Worm (Caenorhabditis elegans) whole organism, L4 larva: Measurements from ENCODE around the gene xpf-1.

Experiments
- F10B5.3 ChIP-seq: sonication (generic microtip); optimal IDR thresholded peaks from 2 replicates; lab custom pipeline; 2016; ENCODE audit warnings: mild to moderate bottlenecking, missing genetic modification characterization, missing compliant biosample characterization
- F44E2.7 ChIP-seq: fragments of 200-800 bp; sonication (Bioruptor generic); IDR thresholded peaks from 2 replicates; pipeline ENCODE4 v2.1.2; 2022; ENCODE audit warnings: missing genetic modification characterization, missing compliant biosample characterization
- R02D3.7 ChIP-seq: fragments of 150-350 bp; sonication (generic microtip); optimal IDR thresholded peaks from 3 replicates; lab custom pipeline; 2014; ENCODE audit warnings: missing biosample characterization, missing genetic modification characterization
- T26A8.4 ChIP-seq: fragments of 200-800 bp; sonication (Bioruptor generic); IDR thresholded peaks from 2 replicates; pipeline ENCODE4 v1.3.6; 2022; ENCODE audit warnings: missing genetic modification characterization, missing compliant biosample characterization
- Y48G9A.11 ChIP-seq: fragments of 200-800 bp; sonication (Bioruptor generic); IDR thresholded peaks from 2 replicates; pipeline ENCODE4 v1.3.6; 2022; ENCODE audit warnings: missing genetic modification reagents, missing genetic modification characterization, missing compliant biosample characterization
- Y5F2A.4 ChIP-seq: fragments of 200-800 bp; sonication (Bioruptor generic); optimal IDR thresholded peaks from 2 replicates; lab custom pipeline; 2018; ENCODE audit warnings: mild to moderate bottlenecking, missing genetic modification characterization, missing compliant biosample characterization
- aha-1 ChIP-seq: fragments of 150-350 bp; peaks from one replicate; lab custom pipeline; 2014; ENCODE audit warnings: missing biosample characterization, missing genetic modification characterization
- arid-1 ChIP-seq: fragments of 200-800 bp; sonication (Bioruptor generic); conservative IDR thresholded peaks from 2 replicates; pipeline ENCODE4 v1.3.6; 2022; ENCODE audit warnings: missing genetic modification reagents, missing genetic modification characterization, missing compliant biosample characterization
- attf-4 ChIP-seq: sonication (generic microtip); optimal IDR thresholded peaks from 3 replicates; lab custom pipeline; 2017; ENCODE audit warnings: missing biosample characterization, missing genetic modification characterization
- ceh-28 ChIP-seq: fragments of 150-350 bp; optimal IDR thresholded peaks from 2 replicates; lab custom pipeline; 2014; ENCODE audit warnings: missing biosample characterization, missing genetic modification reagents, missing genetic modification characterization
- ceh-44 ChIP-seq: fragments of 200-800 bp; sonication (Bioruptor generic); IDR thresholded peaks from 2 replicates; pipeline ENCODE4 v1.3.6; 2022; ENCODE audit warnings: missing genetic modification reagents, missing genetic modification characterization, missing compliant biosample characterization
- ceh-82 ChIP-seq: sonication (generic microtip); optimal IDR thresholded peaks from 2 replicates; lab custom pipeline; 2017; ENCODE audit warnings: missing biosample characterization, missing genetic modification characterization
- dpl-1 ChIP-seq: fragments of 150-350 bp; optimal IDR thresholded peaks from 2 replicates; lab custom pipeline; 2014; ENCODE audit warnings: missing biosample characterization, missing genetic modification reagents, missing genetic modification characterization
- egl-27 ChIP-seq: sonication (generic microtip); optimal IDR thresholded peaks from 3 replicates; lab custom pipeline; 2017; ENCODE audit warnings: missing biosample characterization, missing genetic modification reagents, missing genetic modification characterization
- egl-43 ChIP-seq: fragments of 200-800 bp; sonication (Bioruptor generic); IDR thresholded peaks from 2 replicates; pipeline ENCODE4 v1.3.6; 2022; ENCODE audit warnings: missing genetic modification reagents, missing genetic modification characterization, missing compliant biosample characterization
- hif-1 ChIP-seq, 2 experiments: sonication (generic microtip); optimal IDR thresholded peaks; 2 replicates each; lab custom pipeline; 2016 to 2017; ENCODE audit warnings: missing compliant biosample characterization in 2 of 2, missing genetic modification characterization in 2 of 2, missing genetic modification reagents in 2 of 2, missing genotype in 2 of 2, mild to moderate bottlenecking in 1 of 2
- hlh-11 ChIP-seq: fragments of 200-800 bp; sonication (Bioruptor generic); optimal IDR thresholded peaks from 2 replicates; lab custom pipeline; 2018; ENCODE audit warnings: mild to moderate bottlenecking, missing genetic modification characterization, missing compliant biosample characterization
- hlh-30 ChIP-seq: sonication (generic microtip); optimal IDR thresholded peaks from 2 replicates; lab custom pipeline; 2017; ENCODE audit warnings: antibody characterized with exemption, mild to moderate bottlenecking, missing genetic modification characterization, missing compliant biosample characterization; ENCODE audit not compliant: insufficient read depth
- jun-1 ChIP-seq: fragments of 150-350 bp; optimal IDR thresholded peaks from 2 replicates; lab custom pipeline; 2014; ENCODE audit warnings: missing biosample characterization, missing genetic modification reagents, missing genetic modification characterization
- lin-13 ChIP-seq: fragments of 150-350 bp; optimal IDR thresholded peaks from 2 replicates; lab custom pipeline; 2014; ENCODE audit warnings: missing biosample characterization, missing genetic modification reagents, missing genetic modification characterization
- lin-29 ChIP-seq: fragments of 200-800 bp; sonication (Bioruptor generic); IDR thresholded peaks from 2 replicates; pipeline ENCODE4 v1.3.6; 2022; ENCODE audit warnings: missing genetic modification reagents, missing genetic modification characterization, missing compliant biosample characterization
- lsy-2 ChIP-seq, 2 experiments: fragments of 150-350 bp in 1 of 2; sonication (generic microtip) in 1 of 2; optimal IDR thresholded peaks; 2 replicates each; lab custom pipeline; 2014 to 2017; ENCODE audit warnings: missing biosample characterization in 2 of 2, missing genetic modification characterization in 2 of 2
- mdl-1 ChIP-seq, 2 experiments: fragments of 150-350 bp in 1 of 2; sonication (generic microtip) in 1 of 2; optimal IDR thresholded peaks; 2 replicates each; lab custom pipeline; 2014 to 2017; ENCODE audit warnings: missing biosample characterization in 2 of 2, missing genetic modification characterization in 2 of 2
- mdt-29 ChIP-seq: fragments of 200-800 bp; sonication (Bioruptor generic); IDR thresholded peaks from 2 replicates; pipeline ENCODE4 v1.3.6; 2022; ENCODE audit warnings: missing genetic modification reagents, missing genetic modification characterization, missing compliant biosample characterization
- mxl-2 ChIP-seq: fragments of 200-800 bp; sonication (Bioruptor generic); conservative IDR thresholded peaks from 2 replicates; pipeline ENCODE4 v1.3.6; 2022; ENCODE audit warnings: missing genetic modification reagents, missing genetic modification characterization, missing compliant biosample characterization
- mxl-3 ChIP-seq: fragments of 200-800 bp; sonication (Bioruptor generic); optimal IDR thresholded peaks from 2 replicates; lab custom pipeline; 2018; ENCODE audit warnings: mild to moderate bottlenecking, missing genetic modification characterization, missing compliant biosample characterization
- nhr-11 ChIP-seq: fragments of 150-350 bp; optimal IDR thresholded peaks from 2 replicates; lab custom pipeline; 2014; ENCODE audit warnings: missing biosample characterization, missing genetic modification characterization
- nhr-111 ChIP-seq: fragments of 200-800 bp; sonication (Bioruptor generic); optimal IDR thresholded peaks from 2 replicates; lab custom pipeline; 2018; ENCODE audit warnings: mild to moderate bottlenecking, missing genetic modification characterization, missing compliant biosample characterization
- nhr-237 ChIP-seq: sonication (generic microtip); optimal IDR thresholded peaks from 2 replicates; lab custom pipeline; 2017; ENCODE audit warnings: missing biosample characterization, missing genetic modification characterization
- nhr-25 ChIP-seq: sonication (generic microtip); optimal IDR thresholded peaks from 2 replicates; lab custom pipeline; 2017; ENCODE audit warnings: missing genetic modification characterization, mild to moderate bottlenecking, missing compliant biosample characterization, antibody characterized with exemption, moderate library complexity, borderline replicate concordance; ENCODE audit not compliant: insufficient read depth
- nhr-28 ChIP-seq: fragments of 150-350 bp; optimal IDR thresholded peaks from 2 replicates; lab custom pipeline; 2014; ENCODE audit warnings: missing biosample characterization, missing genetic modification characterization
- nhr-42 ChIP-seq: fragments of 200-800 bp; sonication (Bioruptor generic); IDR thresholded peaks from 2 replicates; pipeline ENCODE4 v1.3.6; 2022; ENCODE audit warnings: missing genetic modification characterization, missing compliant biosample characterization
- nhr-48 ChIP-seq: sonication (generic microtip); optimal IDR thresholded peaks from 2 replicates; lab custom pipeline; 2016; ENCODE audit warnings: mild to moderate bottlenecking, missing genetic modification characterization, missing compliant biosample characterization
- nhr-6 ChIP-seq: fragments of 150-350 bp; optimal IDR thresholded peaks from 2 replicates; lab custom pipeline; 2014; ENCODE audit warnings: missing biosample characterization, missing genetic modification characterization
- nhr-76 ChIP-seq: fragments of 150-350 bp; optimal IDR thresholded peaks from 2 replicates; lab custom pipeline; 2014; ENCODE audit warnings: missing biosample characterization, missing genetic modification characterization
- nhr-77 ChIP-seq: fragments of 150-350 bp; optimal IDR thresholded peaks from 2 replicates; lab custom pipeline; 2014; ENCODE audit warnings: missing biosample characterization, missing genetic modification characterization
- pqm-1 ChIP-seq: sonication (generic microtip); optimal IDR thresholded peaks from 2 replicates; lab custom pipeline; 2017; ENCODE audit warnings: missing biosample characterization, missing genetic modification characterization
- rbr-2 ChIP-seq: sonication (generic microtip); optimal IDR thresholded peaks from 2 replicates; lab custom pipeline; 2016; ENCODE audit warnings: missing genotype, missing genetic modification characterization, missing compliant biosample characterization
- saeg-2 ChIP-seq: fragments of 200-800 bp; sonication (Bioruptor generic); IDR thresholded peaks from 2 replicates; pipeline ENCODE4 v1.3.6; 2022; ENCODE audit warnings: missing genetic modification reagents, missing genetic modification characterization, missing compliant biosample characterization
- set-16 ChIP-seq: fragments of 200-800 bp; sonication (Bioruptor generic); IDR thresholded peaks from 2 replicates; pipeline ENCODE4 v1.3.6; 2022; ENCODE audit warnings: missing genetic modification reagents, missing genetic modification characterization, missing compliant biosample characterization
- skn-1 ChIP-seq: fragments of 150-350 bp; optimal IDR thresholded peaks from 2 replicates; lab custom pipeline; 2014; ENCODE audit warnings: missing biosample characterization, missing genetic modification characterization
- snpc-1.2 ChIP-seq: fragments of 200-800 bp; sonication (Bioruptor generic); IDR thresholded peaks from 2 replicates; pipeline ENCODE4 v1.3.6; 2022; ENCODE audit warnings: missing genetic modification reagents, missing genetic modification characterization, missing compliant biosample characterization
- snpc-4 ChIP-seq: fragments of 150-350 bp; optimal IDR thresholded peaks from 2 replicates; lab custom pipeline; 2014; ENCODE audit warnings: missing biosample characterization, missing genetic modification characterization
- spr-1 ChIP-seq: sonication (generic microtip); optimal IDR thresholded peaks from 2 replicates; lab custom pipeline; 2016; ENCODE audit warnings: mild to moderate bottlenecking, missing genetic modification characterization, missing compliant biosample characterization
- spr-3 ChIP-seq: fragments of 200-800 bp; sonication (Bioruptor generic); optimal IDR thresholded peaks from 2 replicates; lab custom pipeline; 2018; ENCODE audit warnings: mild to moderate bottlenecking, missing genetic modification characterization, missing compliant biosample characterization
- tag-97 ChIP-seq: fragments of 200-800 bp; sonication (Bioruptor generic); IDR thresholded peaks from 2 replicates; pipeline ENCODE4 v1.3.6; 2022; ENCODE audit warnings: missing genetic modification characterization, missing compliant biosample characterization
- unc-130 ChIP-seq: sonication (generic microtip); optimal IDR thresholded peaks from 2 replicates; lab custom pipeline; 2016; ENCODE audit warnings: missing genetic modification reagents, missing genetic modification characterization, missing compliant biosample characterization
- unc-39 ChIP-seq: sonication (generic microtip); optimal IDR thresholded peaks from 2 replicates; lab custom pipeline; 2017; ENCODE audit warnings: missing biosample characterization, missing genetic modification characterization
- unc-62 ChIP-seq, 3 experiments: fragments of 150-350 bp in 1 of 3; sonication (generic microtip); optimal IDR thresholded peaks in 2 of 3; peaks in 1 of 3; 1 replicate in 1 of 3; 2 replicates in 2 of 3; lab custom pipeline; 2014 to 2017; ENCODE audit warnings: missing biosample characterization in 3 of 3, missing genetic modification characterization in 3 of 3, missing genetic modification reagents in 3 of 3, missing genotype in 1 of 3
- zfp-2 ChIP-seq: sonication (generic microtip); optimal IDR thresholded peaks from 2 replicates; lab custom pipeline; 2016; ENCODE audit warnings: mild to moderate bottlenecking, missing genetic modification characterization, missing compliant biosample characterization
- zfp-3 ChIP-seq: fragments of 200-800 bp; sonication (Bioruptor generic); conservative IDR thresholded peaks from 2 replicates; pipeline ENCODE4 v1.3.6; 2022; ENCODE audit warnings: missing genetic modification reagents, missing genetic modification characterization, missing compliant biosample characterization
- zip-11 ChIP-seq: fragments of 200-800 bp; sonication (Bioruptor generic); IDR thresholded peaks from 2 replicates; pipeline ENCODE4 v1.3.6; 2022; ENCODE audit warnings: missing genetic modification characterization, missing compliant biosample characterization

xpf-1 gene

ce11 chrII:11694432-11694831 is 1.5 kb upstream of the xpf-1 start (continued):
- TF ChIP-seq Y48G9A.11 (GFP tag; lab: Robert Waterston, UW) (no peak), nhr-42 (no peak), egl-27 (tag; lab: Kevin White, UChicago) (no peak), pqm-1 (tag; lab: Kevin White, UChicago) (no peak), nhr-77 (peak; percentile 1), set-16 (GFP tag; lab: Robert Waterston, UW) (no peak), lin-29 (GFP tag; lab: Robert Waterston, UW) (no peak), snpc-1.2 (GFP tag; lab: Robert Waterston, UW) (0 out of 2 replicates have a peak, but pooled peaks have one; percentile 17), tag-97 (GFP tag; lab: Robert Waterston, UW) (no peak), zfp-2 (tag; lab: Kevin White, UChicago) (no peak), F44E2.7 (GFP tag; lab: Robert Waterston, UW) (no peak), attf-4 (no peak), zip-11 (GFP tag; lab: Robert Waterston, UW) (no peak), nhr-111 (GFP tag; lab: Kevin White, UChicago) (no peak), F10B5.3 (tag; lab: Kevin White, UChicago) (no peak), nhr-25 (no peak), nhr-11 (no peak), aha-1 (tag; lab: Kevin White, UChicago) (peak; percentile 96), ceh-28 (tag; lab: Kevin White, UChicago) (no peak), nhr-28 (tag; lab: Kevin White, UChicago) (no peak), egl-43 (GFP tag; lab: Robert Waterston, UW) (no peak), saeg-2 (GFP tag; lab: Robert Waterston, UW) (no peak), nhr-48 (tag; lab: Kevin White, UChicago) (no peak), Y5F2A.4 (GFP tag; lab: Kevin White, UChicago) (no peak), ceh-44 (no peak), nhr-237 (tag; lab: Kevin White, UChicago) (no peak), unc-62 (GFP tag; optimal IDR thresholded peaks at IDR 0.05 in 1 of 2; lab: Kevin White, UChicago) (peak in 1 of 2 experiments; percentile 42), unc-62 (tag; optimal IDR thresholded peaks at IDR 0.05; lab: Kevin White, UChicago) (no peak), unc-130 (no peak), spr-3 (GFP tag; lab: Kevin White, UChicago) (no peak), nhr-6 (no peak), dpl-1 (GFP tag; lab: Kevin White, UChicago) (peak; percentile 50), R02D3.7 (tag; lab: Kevin White, UChicago) (no peak), ceh-82 (tag; lab: Kevin White, UChicago) (no peak), mxl-3 (GFP tag; lab: Kevin White, UChicago) (no peak), mdl-1 (tag; optimal IDR thresholded peaks at IDR 0.05; lab: Kevin White, UChicago) (no peak), zfp-3 (GFP tag; lab: Robert Waterston, UW) (no peak), T26A8.4 (GFP tag; lab: Robert Waterston, UW) (no peak), rbr-2 (peak; percentile 15), mxl-2 (GFP tag; lab: Robert Waterston, UW) (no peak), hif-1 (tag; optimal IDR thresholded peaks at IDR 0.05; lab: Kevin White, UChicago) (no peak), spr-1 (no peak), hlh-30 (tag; lab: Kevin White, UChicago) (no peak), arid-1 (GFP tag; lab: Robert Waterston, UW) (no peak), lin-13 (peak; percentile 29), skn-1 (tag; lab: Kevin White, UChicago) (no peak), hlh-11 (tag; lab: Kevin White, UChicago) (peak; percentile 25), unc-39 (tag; lab: Kevin White, UChicago) (no peak), snpc-4 (tag; lab: Kevin White, UChicago) (no peak), nhr-76 (tag; lab: Kevin White, UChicago) (no peak), jun-1 (tag; lab: Kevin White, UChicago) (no peak), lsy-2 (tag; optimal IDR thresholded peaks at IDR 0.05; lab: Kevin White, UChicago) (peak in 1 of 2 experiments; percentile 70), mdt-29 (GFP tag; lab: Robert Waterston, UW) (no peak)
